Worm (Caenorhabditis elegans): ENCODE results near the gene M04B2.2.

Gene M04B2.2

DNA sequence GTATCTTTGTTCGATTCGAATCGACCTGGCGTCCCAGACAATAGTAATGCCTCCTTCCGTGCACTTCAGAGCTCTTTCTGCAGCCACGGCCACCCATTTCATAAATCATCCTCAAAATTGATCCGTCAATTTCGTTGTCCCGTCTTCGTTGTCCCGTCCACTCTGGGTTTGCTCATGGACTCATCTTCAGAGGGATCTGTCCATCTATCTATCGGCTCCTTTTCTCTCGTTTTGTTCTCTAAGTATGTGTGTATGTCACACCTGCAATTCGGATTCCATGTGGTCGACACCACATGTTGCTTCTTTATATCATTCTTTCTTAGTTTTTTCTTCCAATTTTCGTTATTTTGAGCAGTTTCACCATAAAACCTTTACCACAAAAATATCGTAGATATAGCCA, 44.7 kb downstream of the M04B2.2 start:
- TF ChIP-seq attf-3 (GFP tag; conservative IDR thresholded peaks at IDR 0.05) (no peak), sea-2 (GFP tag; IDR thresholded peaks at IDR 0.05) (no peak), Y95B8A.8 (GFP tag; IDR thresholded peaks at IDR 0.05) (no peak), F23B12.7 (tag; optimal IDR thresholded peaks at IDR 0.05; ENCODE audit: insufficient read depth) (no peak), mel-28 (tag; optimal IDR thresholded peaks at IDR 0.05; ENCODE audit: borderline replicate concordance) (no peak), hlh-12 (tag; optimal IDR thresholded peaks at IDR 0.05) (no peak), ceh-91 (GFP tag; IDR thresholded peaks at IDR 0.05) (no peak), Y67H2A.10 (GFP tag; conservative IDR thresholded peaks at IDR 0.05) (no peak), snpc-3.4 (tag; optimal IDR thresholded peaks at IDR 0.05) (no peak)

DNA sequence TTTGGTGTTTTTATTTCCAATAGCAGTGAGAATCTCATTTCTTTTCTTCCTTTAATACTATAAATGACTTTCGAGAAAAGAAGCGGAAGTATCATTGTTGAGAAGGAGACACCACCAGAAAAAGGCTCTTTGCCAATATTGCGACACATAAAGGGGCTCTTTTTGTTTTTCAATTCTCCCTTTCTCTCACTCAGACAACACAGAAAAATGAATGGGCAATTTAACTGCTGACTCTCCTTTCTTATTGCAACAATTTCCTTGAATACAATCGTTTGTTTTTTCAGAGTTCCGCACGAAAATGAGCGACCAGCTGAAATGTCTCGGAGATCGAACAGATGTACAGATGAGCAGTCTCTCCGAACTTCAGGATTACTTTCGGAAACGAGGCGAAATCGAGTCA, 46.5 kb downstream of the M04B2.2 start:
- TF ChIP-seq sea-2 (GFP tag; IDR thresholded peaks at IDR 0.05) (no peak), B0035.1 (tag; optimal IDR thresholded peaks at IDR 0.05) (no peak), B0336.3 (GFP tag; IDR thresholded peaks at IDR 0.05) (no peak), tbx-9 (tag; optimal IDR thresholded peaks at IDR 0.05; ENCODE audit: borderline replicate concordance) (no peak), athp-1 (tag; optimal IDR thresholded peaks at IDR 0.05) (no peak), F10E7.11 (tag; optimal IDR thresholded peaks at IDR 0.05) (no peak), F57A8.1 (GFP tag; optimal IDR thresholded peaks at IDR 0.05) (no peak), cebp-2 (GFP tag; IDR thresholded peaks at IDR 0.05) (no peak), ceh-40 (GFP tag; IDR thresholded peaks at IDR 0.05) (no peak), egl-18 (GFP tag; IDR thresholded peaks at IDR 0.05) (no peak), akir-1 (GFP tag; optimal IDR thresholded peaks at IDR 0.05) (no peak), xnd-1 (tag; optimal IDR thresholded peaks at IDR 0.05) (no peak), zfh-2 (GFP tag; conservative IDR thresholded peaks at IDR 0.05) (no peak), snpc-1.3 (tag; optimal IDR thresholded peaks at IDR 0.05; ENCODE audit: insufficient read depth) (no peak), let-526 (GFP tag; IDR thresholded peaks at IDR 0.05) (no peak), F39B2.1 (GFP tag; IDR thresholded peaks at IDR 0.05) (no peak), F57C9.4 (tag; optimal IDR thresholded peaks at IDR 0.05) (no peak)

DNA sequence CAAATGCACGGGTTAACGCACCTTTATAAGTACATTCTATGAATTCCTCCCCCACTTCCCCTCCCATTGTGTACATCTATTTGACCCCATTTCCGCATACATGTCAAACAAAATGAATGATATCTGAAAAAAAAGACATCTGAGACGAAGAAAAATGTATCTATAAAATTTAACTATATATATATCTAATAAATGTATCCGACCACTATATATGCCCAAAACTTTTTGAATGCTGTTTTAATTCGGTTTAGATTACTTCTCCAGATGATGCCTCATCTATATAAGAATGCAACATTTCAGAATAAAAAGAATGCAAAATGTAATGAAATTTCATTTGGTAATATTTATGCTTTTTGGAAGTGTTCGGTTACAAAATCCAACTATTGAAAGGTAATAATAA, 50.6 kb downstream of the M04B2.2 start, which contains the start of gene rib-1:
Gene rib-1 (plus strand): TSS at position 301 of the 400 bp plus-strand sequence.
- TF ChIP-seq hlh-12 (tag; optimal IDR thresholded peaks at IDR 0.05) = no peak
- TF ChIP-seq athp-1 (tag; optimal IDR thresholded peaks at IDR 0.05) = no peak
- TF ChIP-seq K11D2.4 (GFP tag; IDR thresholded peaks at IDR 0.05) = no peak
- no peak for TF ChIP-seq gei-17 (GFP tag; optimal IDR thresholded peaks at IDR 0.05)
- no peak for TF ChIP-seq snpc-1.1 (tag; optimal IDR thresholded peaks at IDR 0.05; ENCODE audit: insufficient read depth)
- TF ChIP-seq snpc-4 (GFP tag; optimal IDR thresholded peaks at IDR 0.05) = no peak
- TF ChIP-seq snpc-4 (tag; optimal IDR thresholded peaks at IDR 0.05) = no peak
- TF ChIP-seq lin-26 (GFP tag; IDR thresholded peaks at IDR 0.05) = no peak
- no peak for TF ChIP-seq aptf-2 (GFP tag; conservative IDR thresholded peaks at IDR 0.05)
- no peak for TF ChIP-seq unc-130 (GFP tag; optimal IDR thresholded peaks at IDR 0.05)
- no peak for TF ChIP-seq F37B4.10 (GFP tag; IDR thresholded peaks at IDR 0.05)
- no peak for TF ChIP-seq F57A8.1 (GFP tag; optimal IDR thresholded peaks at IDR 0.05)

Data from whole organism, young adult.